Worm (Caenorhabditis elegans): Measurements from ENCODE around the gene C45B2.6.
A peak's percentile ranks its signal among the peaks of the same experiment; 100 is the strongest.

DNA sequence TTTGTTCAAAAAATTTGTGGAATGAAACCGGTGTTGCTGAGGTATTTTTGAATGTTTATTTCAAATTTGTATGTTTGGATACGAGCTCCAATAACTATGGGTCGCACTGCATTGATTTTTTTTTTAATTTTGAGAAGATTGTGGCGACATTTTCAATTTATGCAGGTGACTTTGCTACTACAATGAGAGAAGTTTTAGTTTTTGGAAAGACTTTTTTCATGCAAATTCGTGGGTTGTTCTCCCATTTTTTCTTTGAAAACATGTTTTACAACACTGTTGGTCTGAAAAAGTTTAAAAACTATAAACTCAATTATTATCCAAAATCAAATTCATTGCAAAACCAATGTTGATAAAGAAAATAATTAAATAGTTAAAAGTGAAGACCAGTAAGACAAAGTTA lies 36.0 kb downstream of the C45B2.6 start:
- TF ChIP-seq nhr-11 (tag; optimal IDR thresholded peaks at IDR 0.05) = peak; percentile 75
- TF ChIP-seq peb-1 (tag; optimal IDR thresholded peaks at IDR 0.05) = no peak
- peak; percentile 13 for TF ChIP-seq fos-1 (tag; optimal IDR thresholded peaks at IDR 0.05)
- no peak for TF ChIP-seq lin-39 (tag; optimal IDR thresholded peaks at IDR 0.05)
- no peak for TF ChIP-seq nhr-25 (tag; optimal IDR thresholded peaks at IDR 0.05)

Data from whole organism, L2 larva.